Worm (Caenorhabditis elegans): Measurements from ENCODE around the gene nmad-1.

The nmad-1 gene

ce11 chrIII:5550193-5550592, 4.5 kb downstream of the nmad-1 start:
- TF ChIP-seq ama-1 (optimal IDR thresholded peaks at IDR 0.05): no peak
- no peak for TF ChIP-seq fos-1 (tag; optimal IDR thresholded peaks at IDR 0.05)
- no peak for TF ChIP-seq unc-62 (GFP tag; optimal IDR thresholded peaks at IDR 0.05)
- peak; percentile 2 for TF ChIP-seq pag-3 (tag; optimal IDR thresholded peaks at IDR 0.05; ENCODE audit: borderline replicate concordance, insufficient read depth)
- TF ChIP-seq pqm-1 (tag; optimal IDR thresholded peaks at IDR 0.05): no peak
- TF ChIP-seq fkh-8 (tag; optimal IDR thresholded peaks at IDR 0.05): no peak
- peak; percentile 18 for TF ChIP-seq tbx-2 (tag; optimal IDR thresholded peaks at IDR 0.05)
- TF ChIP-seq vab-15 (tag; optimal IDR thresholded peaks at IDR 0.05): no peak
- TF ChIP-seq mep-1 (tag; optimal IDR thresholded peaks at IDR 0.05): no peak
- TF ChIP-seq lsy-2 (tag; optimal IDR thresholded peaks at IDR 0.05): no peak
- no peak for TF ChIP-seq fkh-10 (GFP tag; optimal IDR thresholded peaks at IDR 0.05)
- TF ChIP-seq nhr-11 (tag; optimal IDR thresholded peaks at IDR 0.05): no peak
- TF ChIP-seq aly-2 (tag; optimal IDR thresholded peaks at IDR 0.05): no peak
- no peak for TF ChIP-seq efl-1 (optimal IDR thresholded peaks at IDR 0.05)
- TF ChIP-seq efl-1 (GFP tag; optimal IDR thresholded peaks at IDR 0.05 in 1 of 2): no peak
- no peak for TF ChIP-seq irx-1 (tag; optimal IDR thresholded peaks at IDR 0.05)
- no peak for TF ChIP-seq ces-1 (GFP tag; optimal IDR thresholded peaks at IDR 0.05)
- peak in 4 of 6 experiments; percentile 31 to 70 (median 48) for TF ChIP-seq elt-3 (tag; optimal IDR thresholded peaks at IDR 0.05)
- TF ChIP-seq zip-4 (GFP tag; optimal IDR thresholded peaks at IDR 0.05): no peak
- no peak for TF ChIP-seq egl-13 (tag; optimal IDR thresholded peaks at IDR 0.05)
- TF ChIP-seq sox-4 (tag; optimal IDR thresholded peaks at IDR 0.05): no peak
- no peak for TF ChIP-seq zag-1 (tag; optimal IDR thresholded peaks at IDR 0.05)
- no peak for TF ChIP-seq nhr-12 (tag; optimal IDR thresholded peaks at IDR 0.05)
- TF ChIP-seq isw-1 (GFP tag; IDR thresholded peaks at IDR 0.05): no peak
- TF ChIP-seq pax-3 (tag; optimal IDR thresholded peaks at IDR 0.05): no peak
- TF ChIP-seq hlh-4 (tag; optimal IDR thresholded peaks at IDR 0.05): no peak
- TF ChIP-seq sup-37 (GFP tag; optimal IDR thresholded peaks at IDR 0.05): no peak
- TF ChIP-seq lin-35 (GFP tag; optimal IDR thresholded peaks at IDR 0.05): peak in 1 of 2 experiments; percentile 42
- peak; percentile 54 for TF ChIP-seq lin-14 (GFP tag; optimal IDR thresholded peaks at IDR 0.05)
- TF ChIP-seq nhr-71 (tag; optimal IDR thresholded peaks at IDR 0.05): peak; percentile 25
- peak; percentile 65 for TF ChIP-seq blmp-1 (tag; optimal IDR thresholded peaks at IDR 0.05)
- TF ChIP-seq skn-1 (tag; optimal IDR thresholded peaks at IDR 0.05): no peak
- TF ChIP-seq lir-3 (tag; optimal IDR thresholded peaks at IDR 0.05; ENCODE audit: poor library complexity): no peak
- no peak for TF ChIP-seq ztf-11 (tag; optimal IDR thresholded peaks at IDR 0.05)
- TF ChIP-seq ztf-4 (tag; optimal IDR thresholded peaks at IDR 0.05): no peak
- no peak for TF ChIP-seq alr-1 (tag; optimal IDR thresholded peaks at IDR 0.05; ENCODE audit: borderline replicate concordance)
- TF ChIP-seq C34B4.2 (tag; optimal IDR thresholded peaks at IDR 0.05): no peak
- TF ChIP-seq mdl-1 (tag; optimal IDR thresholded peaks at IDR 0.05): peak in 1 of 2 experiments; percentile 32
- no peak for TF ChIP-seq elt-2 (tag; optimal IDR thresholded peaks at IDR 0.05)
- TF ChIP-seq hlh-17 (GFP tag; optimal IDR thresholded peaks at IDR 0.05; ENCODE audit: borderline replicate concordance): no peak
- TF ChIP-seq lin-39 (tag; optimal IDR thresholded peaks at IDR 0.05): no peak
- peak; percentile 53 for TF ChIP-seq nhr-20 (tag; optimal IDR thresholded peaks at IDR 0.05)
- TF ChIP-seq snu-23 (GFP tag; optimal IDR thresholded peaks at IDR 0.05): peak; percentile 58
- TF ChIP-seq tlp-1 (tag; optimal IDR thresholded peaks at IDR 0.05): no peak
- TF ChIP-seq aha-1 (tag; optimal IDR thresholded peaks at IDR 0.05): no peak
- TF ChIP-seq unc-130 (tag; optimal IDR thresholded peaks at IDR 0.05): no peak
- TF ChIP-seq unc-30 (tag; optimal IDR thresholded peaks at IDR 0.05): no peak
- no peak for TF ChIP-seq ceh-8 (GFP tag; optimal IDR thresholded peaks at IDR 0.05)
- TF ChIP-seq ceh-82 (tag; optimal IDR thresholded peaks at IDR 0.05): no peak
- no peak for TF ChIP-seq nhr-19 (GFP tag; conservative IDR thresholded peaks at IDR 0.05)
- no peak for TF ChIP-seq xbp-1 (tag; optimal IDR thresholded peaks at IDR 0.05)
- TF ChIP-seq efl-3 (GFP tag; optimal IDR thresholded peaks at IDR 0.05): no peak
- no peak for TF ChIP-seq lin-13 (GFP tag; optimal IDR thresholded peaks at IDR 0.05)
- no peak for TF ChIP-seq egl-27 (tag; optimal IDR thresholded peaks at IDR 0.05)
